Worm (Caenorhabditis elegans) whole organism, L3 larva: ENCODE results near the gene nhr-243.

Source experiments
- elt-2 ChIP-seq: sonication (generic microtip); optimal IDR thresholded peaks from 2 replicates; lab custom pipeline; 2016; ENCODE audit warnings: missing genetic modification reagents, mild to moderate bottlenecking, missing genetic modification characterization, missing compliant biosample characterization
- fos-1 ChIP-seq: fragments of 150-350 bp; optimal IDR thresholded peaks from 2 replicates; lab custom pipeline; 2014; ENCODE audit warnings: missing biosample characterization, missing genetic modification characterization
- mdl-1 ChIP-seq: fragments of 150-350 bp; optimal IDR thresholded peaks from 2 replicates; lab custom pipeline; 2014; ENCODE audit warnings: missing biosample characterization, missing genetic modification characterization
- nhr-11 ChIP-seq: fragments of 150-350 bp; optimal IDR thresholded peaks from 2 replicates; lab custom pipeline; 2014; ENCODE audit warnings: missing biosample characterization, missing genetic modification characterization
- nhr-237 ChIP-seq: fragments of 150-350 bp; optimal IDR thresholded peaks from 2 replicates; lab custom pipeline; 2014; ENCODE audit warnings: missing biosample characterization, missing genetic modification characterization
- nhr-77 ChIP-seq: fragments of 150-350 bp; optimal IDR thresholded peaks from 2 replicates; lab custom pipeline; 2014; ENCODE audit warnings: missing biosample characterization, missing genetic modification characterization
- zag-1 ChIP-seq: fragments of 150-350 bp; optimal IDR thresholded peaks from 2 replicates; lab custom pipeline; 2014; ENCODE audit warnings: missing biosample characterization, missing genetic modification characterization

ce11 chrV:18894924-18895388 is 5.4 kb downstream of the nhr-243 start, which contains the start of gene emb-4:
- TF ChIP-seq nhr-237 (tag; lab: Kevin White, UChicago) (no peak), zag-1 (tag; lab: Kevin White, UChicago) (no peak), mdl-1 (no peak), fos-1 (tag; lab: Kevin White, UChicago) (no peak), nhr-77 (tag; lab: Kevin White, UChicago) (no peak), elt-2 (tag; lab: Kevin White, UChicago) (no peak), nhr-11 (no peak)
